Worm (Caenorhabditis elegans) whole organism, late embryonic: ENCODE data around the gene cyp-14A4.
A peak's percentile ranks its signal among the peaks of the same experiment; 100 is the strongest.

Source experiments
- F13H6.1 ChIP-seq: sonication (generic microtip); optimal IDR thresholded peaks from 2 replicates; lab custom pipeline; 2016; ENCODE audit warnings: missing genetic modification characterization, missing compliant biosample characterization
- K09A11.1 ChIP-seq: sonication (generic microtip); optimal IDR thresholded peaks from 2 replicates; lab custom pipeline; 2017; ENCODE audit warnings: antibody characterized with exemption, mild to moderate bottlenecking, missing genetic modification characterization, missing compliant biosample characterization; ENCODE audit not compliant: insufficient read depth
- T23F11.4 ChIP-seq: fragments of 200-800 bp; sonication (Bioruptor generic); optimal IDR thresholded peaks from 2 replicates; lab custom pipeline; 2018; ENCODE audit warnings: mild to moderate bottlenecking, missing genetic modification characterization, missing compliant biosample characterization
- ama-1 ChIP-seq: fragments of 150-350 bp; optimal IDR thresholded peaks from 2 replicates; lab custom pipeline; 2014
- ceh-14 ChIP-seq: sonication (generic microtip); optimal IDR thresholded peaks from 2 replicates; lab custom pipeline; 2016; ENCODE audit warnings: missing genotype, missing genetic modification characterization, missing compliant biosample characterization
- ceh-18 ChIP-seq: sonication (generic microtip); optimal IDR thresholded peaks from 2 replicates; lab custom pipeline; 2016; ENCODE audit warnings: missing genetic modification characterization, missing compliant biosample characterization
- ceh-2 ChIP-seq: sonication (generic microtip); optimal IDR thresholded peaks from 2 replicates; lab custom pipeline; 2016; ENCODE audit warnings: missing genotype, missing genetic modification characterization, missing compliant biosample characterization
- ceh-22 ChIP-seq: sonication (generic microtip); optimal IDR thresholded peaks from 2 replicates; lab custom pipeline; 2017; ENCODE audit warnings: missing biosample characterization, missing genetic modification characterization
- ceh-24 ChIP-seq: sonication (generic microtip); optimal IDR thresholded peaks from 2 replicates; lab custom pipeline; 2016; ENCODE audit warnings: mild to moderate bottlenecking, missing genetic modification characterization, missing compliant biosample characterization
- ceh-31 ChIP-seq: sonication (generic microtip); optimal IDR thresholded peaks from 2 replicates; lab custom pipeline; 2016; ENCODE audit warnings: missing genetic modification characterization, missing compliant biosample characterization
- ceh-45 ChIP-seq: fragments of 200-800 bp; sonication (Bioruptor generic); IDR thresholded peaks from 2 replicates; pipeline ENCODE4 v1.3.6; 2022; ENCODE audit warnings: missing genetic modification reagents, missing genetic modification characterization, missing compliant biosample characterization
- ceh-6 ChIP-seq: fragments of 200-800 bp; sonication (Bioruptor generic); optimal IDR thresholded peaks from 2 replicates; lab custom pipeline; 2018; ENCODE audit warnings: mild to moderate bottlenecking, missing genetic modification characterization, missing compliant biosample characterization
- dmd-4 ChIP-seq: sonication (generic microtip); optimal IDR thresholded peaks from 2 replicates; lab custom pipeline; 2016; ENCODE audit warnings: borderline replicate concordance, missing genetic modification characterization, missing compliant biosample characterization
- ets-4 ChIP-seq: sonication (generic microtip); optimal IDR thresholded peaks from 2 replicates; lab custom pipeline; 2016; ENCODE audit warnings: missing genetic modification characterization, missing compliant biosample characterization
- eyg-1 ChIP-seq: sonication (generic microtip); optimal IDR thresholded peaks from 2 replicates; lab custom pipeline; 2016; ENCODE audit warnings: missing genotype, missing genetic modification characterization, missing compliant biosample characterization
- fkh-6 ChIP-seq: sonication (generic microtip); optimal IDR thresholded peaks from 2 replicates; lab custom pipeline; 2016; ENCODE audit warnings: missing genetic modification characterization, missing compliant biosample characterization
- lin-11 ChIP-seq: fragments of 200-800 bp; sonication (Bioruptor generic); optimal IDR thresholded peaks from 2 replicates; lab custom pipeline; 2018; ENCODE audit warnings: mild to moderate bottlenecking, missing genetic modification characterization, missing compliant biosample characterization
- madf-2 ChIP-seq: sonication (generic microtip); optimal IDR thresholded peaks from 2 replicates; lab custom pipeline; 2017; ENCODE audit warnings: missing genetic modification characterization, missing compliant biosample characterization
- nhr-11 ChIP-seq: fragments of 150-350 bp; optimal IDR thresholded peaks from 2 replicates; lab custom pipeline; 2014; ENCODE audit warnings: missing biosample characterization, missing genetic modification characterization
- odd-2 ChIP-seq: sonication (generic microtip); optimal IDR thresholded peaks from 2 replicates; lab custom pipeline; 2017; ENCODE audit warnings: antibody characterized with exemption, mild to moderate bottlenecking, missing genetic modification characterization, missing compliant biosample characterization
- pax-1 ChIP-seq: fragments of 150-350 bp; optimal IDR thresholded peaks from 2 replicates; lab custom pipeline; 2014; ENCODE audit warnings: missing biosample characterization, missing genetic modification characterization
- pha-4 ChIP-seq: fragments of 150-350 bp; optimal IDR thresholded peaks from 2 replicates; lab custom pipeline; 2018; ENCODE audit warnings: missing biosample characterization, missing genetic modification reagents, missing genetic modification characterization
- pqm-1 ChIP-seq: sonication (generic microtip); optimal IDR thresholded peaks from 2 replicates; lab custom pipeline; 2016; ENCODE audit warnings: missing genetic modification characterization, missing compliant biosample characterization
- pros-1 ChIP-seq: fragments of 150-350 bp; optimal IDR thresholded peaks from 2 replicates; lab custom pipeline; 2014; ENCODE audit warnings: missing biosample characterization, missing genetic modification reagents, missing genetic modification characterization
- sdc-2 ChIP-seq: sonication (generic microtip); optimal IDR thresholded peaks from 2 replicates; lab custom pipeline; 2016; ENCODE audit warnings: missing genotype, missing genetic modification characterization, missing compliant biosample characterization
- sox-4 ChIP-seq: sonication (generic microtip); optimal IDR thresholded peaks from 2 replicates; lab custom pipeline; 2017; ENCODE audit warnings: mild to moderate bottlenecking, missing genetic modification characterization, inconsistent platforms, missing compliant biosample characterization
- tbx-7 ChIP-seq: sonication (generic microtip); optimal IDR thresholded peaks from 2 replicates; lab custom pipeline; 2016; ENCODE audit warnings: missing genotype, missing genetic modification characterization, missing compliant biosample characterization
- unc-3 ChIP-seq, 2 experiments: fragments of 200-800 bp in 1 of 2; sonication (Bioruptor generic) in 1 of 2; sonication (generic microtip) in 1 of 2; conservative IDR thresholded peaks in 1 of 2; optimal IDR thresholded peaks in 1 of 2; 2 replicates each; pipeline versions ENCODE4 v1.3.6 to Lab custom; 2016 to 2022; ENCODE audit warnings: missing compliant biosample characterization in 2 of 2, missing genetic modification characterization in 2 of 2, missing genetic modification reagents in 1 of 2
- unc-55 ChIP-seq: sonication (generic microtip); optimal IDR thresholded peaks from 2 replicates; lab custom pipeline; 2017; ENCODE audit warnings: missing biosample characterization, missing genetic modification reagents, missing genetic modification characterization
- unc-86 ChIP-seq: sonication (generic microtip); optimal IDR thresholded peaks from 2 replicates; lab custom pipeline; 2016; ENCODE audit warnings: missing genetic modification characterization, missing compliant biosample characterization
- ztf-16 ChIP-seq: sonication (generic microtip); optimal IDR thresholded peaks from 2 replicates; lab custom pipeline; 2017; ENCODE audit warnings: missing genetic modification characterization, missing compliant biosample characterization

cyp-14A4 gene

ce11 chrX:13245090-13245489, 38.9 kb downstream of the cyp-14A4 start, which contains the start of gene hpl-1:
Gene hpl-1, plus strand, starts transcription at chrX:13245390.
- no peak for TF ChIP-seq tbx-7 (tag; lab: Kevin White, UChicago)
- TF ChIP-seq unc-55 (GFP tag; lab: Kevin White, UChicago), result no peak
- peak; percentile 10 for TF ChIP-seq K09A11.1 (tag; lab: Kevin White, UChicago)

ce11 chrX:13242231-13242630, 41.8 kb downstream of the cyp-14A4 start, which contains the start of gene K08H2.5:
Gene K08H2.5, minus strand, starts transcription at chrX:13242331.
- TF ChIP-seq ztf-16 (no peak), lin-11 (no peak), pha-4 (tag; lab: Kevin White, UChicago) (no peak), sdc-2 (tag; lab: Kevin White, UChicago) (no peak), dmd-4 (tag; lab: Kevin White, UChicago) (no peak), odd-2 (tag; lab: Kevin White, UChicago) (no peak), unc-55 (GFP tag; lab: Kevin White, UChicago) (no peak)

- no peak for TF ChIP-seq unc-55 (GFP tag; lab: Kevin White, UChicago)
- TF ChIP-seq ceh-24 (tag; lab: Kevin White, UChicago), result no peak
- TF ChIP-seq ceh-18 (tag; lab: Kevin White, UChicago), result no peak
- no peak for TF ChIP-seq ceh-2 (tag; lab: Kevin White, UChicago)
- no peak for TF ChIP-seq tbx-7 (tag; lab: Kevin White, UChicago)
- no peak for TF ChIP-seq ama-1
- TF ChIP-seq madf-2 (tag; lab: Kevin White, UChicago), result no peak
- no peak for TF ChIP-seq dmd-4 (tag; lab: Kevin White, UChicago)
Observed at ce11 chrX:13238197-13238596, 45.8 kb downstream of the cyp-14A4 start, which contains the start of gene K08H2.4. Gene K08H2.4, plus strand, starts transcription at chrX:13238497.

- TF ChIP-seq unc-3 (GFP tag; conservative IDR thresholded peaks at IDR 0.05; lab: Robert Waterston, UW) (no peak), unc-3 (tag; optimal IDR thresholded peaks at IDR 0.05; lab: Kevin White, UChicago) (no peak), ceh-45 (GFP tag; lab: Robert Waterston, UW) (no peak), sox-4 (no peak), unc-86 (tag; lab: Kevin White, UChicago) (no peak), F13H6.1 (tag; lab: Kevin White, UChicago) (no peak), pax-1 (tag; lab: Kevin White, UChicago) (no peak), unc-55 (GFP tag; lab: Kevin White, UChicago) (no peak), ceh-2 (tag; lab: Kevin White, UChicago) (no peak), fkh-6 (tag; lab: Kevin White, UChicago) (no peak), eyg-1 (tag; lab: Kevin White, UChicago) (no peak), ceh-24 (tag; lab: Kevin White, UChicago) (no peak), ceh-22 (tag; lab: Kevin White, UChicago) (no peak), ceh-31 (tag; lab: Kevin White, UChicago) (no peak), ceh-14 (no peak)
Observed at ce11 chrX:13237102-13237501, 46.9 kb downstream of the cyp-14A4 start, which contains the start of gene K08H2.3. Gene K08H2.3, plus strand, starts transcription at chrX:13237402.

- TF ChIP-seq pqm-1 (tag; lab: Kevin White, UChicago) (no peak), ets-4 (no peak), pros-1 (tag; lab: Kevin White, UChicago) (no peak), ceh-6 (no peak), pha-4 (tag; lab: Kevin White, UChicago) (no peak), ama-1 (no peak), ztf-16 (no peak), nhr-11 (tag; lab: Kevin White, UChicago) (no peak), ceh-22 (tag; lab: Kevin White, UChicago) (no peak), T23F11.4 (GFP tag; lab: Kevin White, UChicago) (no peak)
Observed at ce11 chrX:13234879-13235278, 49.1 kb downstream of the cyp-14A4 start, which contains the start of gene K08H2.2. Gene K08H2.2, minus strand, starts transcription at chrX:13234979.
